Worm (Caenorhabditis elegans) whole organism, early embryonic: ENCODE measurements around the gene C53A3.3.

ENCODE experiments used
- ama-1 ChIP-seq: fragments of 150-350 bp; optimal IDR thresholded peaks from 2 replicates; lab custom pipeline; 2014
- ceh-13 ChIP-seq: fragments of 200-800 bp; sonication (Bioruptor generic); optimal IDR thresholded peaks from 2 replicates; lab custom pipeline; 2018; ENCODE audit warnings: mild to moderate bottlenecking, missing genetic modification characterization, missing compliant biosample characterization
- ceh-36 ChIP-seq: sonication (generic microtip); optimal IDR thresholded peaks from 2 replicates; lab custom pipeline; 2016; ENCODE audit warnings: missing genetic modification characterization, inconsistent platforms, missing compliant biosample characterization
- hmg-4 ChIP-seq: fragments of 200-800 bp; sonication (Bioruptor generic); optimal IDR thresholded peaks from 2 replicates; lab custom pipeline; 2018; ENCODE audit warnings: mild to moderate bottlenecking, missing genetic modification characterization, missing compliant biosample characterization
- tbx-11 ChIP-seq: fragments of 200-800 bp; sonication (Bioruptor generic); IDR thresholded peaks from 2 replicates; pipeline ENCODE4 v1.3.6; 2022; ENCODE audit warnings: missing genetic modification characterization, missing compliant biosample characterization

ce11 chrV:5713510-5713909 is 42.8 kb upstream of the C53A3.3 start:
- TF ChIP-seq ceh-36, result no peak
- no peak for TF ChIP-seq hmg-4 (GFP tag; lab: Kevin White, UChicago)
- no peak for TF ChIP-seq ama-1
- TF ChIP-seq ceh-13 (GFP tag; lab: Kevin White, UChicago), result no peak
- no peak for TF ChIP-seq tbx-11 (GFP tag; lab: Robert Waterston, UW)
